Worm (Caenorhabditis elegans): Measurements from ENCODE around the gene C24H12.8.

- no peak for TF ChIP-seq jun-1 (tag; optimal IDR thresholded peaks at IDR 0.05)
- TF ChIP-seq tra-1 (GFP tag; IDR thresholded peaks at IDR 0.05) = no peak
- TF ChIP-seq Y75B8A.6 (GFP tag; IDR thresholded peaks at IDR 0.05) = no peak
- TF ChIP-seq madf-9 (GFP tag; conservative IDR thresholded peaks at IDR 0.05) = no peak
- no peak for TF ChIP-seq F37D6.2 (tag; optimal IDR thresholded peaks at IDR 0.05)
- TF ChIP-seq zfp-3 (GFP tag; conservative IDR thresholded peaks at IDR 0.05) = no peak
- TF ChIP-seq lin-39 (tag; optimal IDR thresholded peaks at IDR 0.05) = no peak
- TF ChIP-seq skn-1 (tag; optimal IDR thresholded peaks at IDR 0.05) = no peak
- TF ChIP-seq daf-19 (GFP tag; conservative IDR thresholded peaks at IDR 0.05) = no peak
- no peak for TF ChIP-seq hif-1 (tag; optimal IDR thresholded peaks at IDR 0.05)
- no peak for TF ChIP-seq lir-3 (tag; optimal IDR thresholded peaks at IDR 0.05)
- no peak for TF ChIP-seq ZK546.5 (tag; optimal IDR thresholded peaks at IDR 0.05)
- no peak for TF ChIP-seq hmg-1.1 (GFP tag; IDR thresholded peaks at IDR 0.05)
Measured at ce11 chrII:402435-402834, 20.6 kb downstream of the C24H12.8 start, which contains the start of gene clec-10.
